Worm (Caenorhabditis elegans): ENCODE data around the gene fbxb-77.

The fbxb-77 gene

DNA sequence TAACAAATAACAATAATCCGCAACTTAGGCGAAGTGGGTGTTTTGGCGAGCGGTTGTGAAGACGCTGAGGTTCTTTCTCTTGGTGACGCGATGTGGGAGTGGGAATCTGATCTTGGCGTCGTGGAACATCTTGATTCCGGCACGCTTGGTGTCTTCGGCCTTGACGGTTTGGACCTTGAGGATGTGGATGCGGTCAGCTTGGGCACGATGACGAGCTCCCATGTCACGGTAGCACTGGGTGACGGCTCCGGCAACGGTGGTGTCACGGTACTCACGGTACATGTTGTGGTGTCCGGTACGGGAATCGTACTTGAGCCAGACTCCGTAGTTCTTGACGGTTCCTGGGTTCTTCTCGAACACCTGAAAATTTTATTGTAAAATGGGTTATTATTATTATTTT is 6.8 kb downstream of the fbxb-77 start:
- TF ChIP-seq R02D3.7 (tag; optimal IDR thresholded peaks at IDR 0.05) (no peak), ceh-16 (tag; optimal IDR thresholded peaks at IDR 0.05) (no peak), nhr-11 (tag; optimal IDR thresholded peaks at IDR 0.05) (no peak), lsy-12 (tag; optimal IDR thresholded peaks at IDR 0.05) (no peak), nhr-28 (tag; optimal IDR thresholded peaks at IDR 0.05) (no peak), tbx-2 (tag; optimal IDR thresholded peaks at IDR 0.05) (no peak), lin-15B (tag; optimal IDR thresholded peaks at IDR 0.05) (no peak), nhr-12 (tag; optimal IDR thresholded peaks at IDR 0.05) (no peak), jun-1 (tag; optimal IDR thresholded peaks at IDR 0.05) (no peak), snpc-4 (tag; optimal IDR thresholded peaks at IDR 0.05) (no peak), ceh-28 (tag; optimal IDR thresholded peaks at IDR 0.05) (no peak), ama-1 (optimal IDR thresholded peaks at IDR 0.05) (no peak), nhr-76 (tag; optimal IDR thresholded peaks at IDR 0.05) (no peak), fkh-10 (GFP tag; optimal IDR thresholded peaks at IDR 0.05) (no peak), nfya-1 (tag; optimal IDR thresholded peaks at IDR 0.05; ENCODE audit: insufficient read depth) (no peak), daf-12 (tag; optimal IDR thresholded peaks at IDR 0.05) (no peak), mml-1 (tag; optimal IDR thresholded peaks at IDR 0.05) (no peak), skn-1 (tag; optimal IDR thresholded peaks at IDR 0.05) (no peak)

DNA sequence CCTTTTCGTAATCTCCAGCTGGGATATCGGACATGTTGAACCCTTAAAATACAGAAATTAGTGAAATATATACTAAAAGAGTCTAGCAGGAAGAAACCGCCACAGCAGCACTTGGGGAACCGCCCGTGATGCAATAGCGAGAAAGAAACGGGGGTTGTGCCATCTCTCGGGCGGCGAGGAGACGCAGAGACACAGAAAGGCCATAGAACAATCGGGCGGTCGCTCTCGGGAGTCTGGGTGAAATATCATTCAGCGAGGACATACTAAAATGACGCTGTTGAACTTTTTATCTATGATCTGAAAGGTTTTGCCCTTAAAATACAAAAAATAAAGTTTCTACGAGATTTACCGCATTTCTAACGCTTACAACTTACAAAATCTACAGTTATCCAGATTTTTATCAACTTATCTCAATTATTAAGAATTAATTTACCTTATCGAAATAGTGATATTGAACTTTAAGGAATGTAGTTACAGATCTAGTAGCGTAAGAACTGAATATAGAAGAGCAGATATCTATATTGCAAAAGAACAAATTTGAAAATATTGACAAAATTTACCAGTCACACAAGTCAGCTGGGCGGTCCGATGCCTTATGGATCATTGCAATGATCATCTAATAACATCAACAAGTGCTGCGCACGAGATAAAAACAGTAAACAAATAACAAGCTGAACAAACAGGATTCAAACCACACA is 7.4 kb downstream of the fbxb-77 start, which contains the start of gene cyc-2.1:
Gene cyc-2.1, minus strand, starts transcription at position 605 of the 698 bp plus-strand sequence.
- TF ChIP-seq nhr-76 (tag; optimal IDR thresholded peaks at IDR 0.05), result no peak
- TF ChIP-seq ztf-11 (tag; optimal IDR thresholded peaks at IDR 0.05), result no peak
- TF ChIP-seq ceh-28 (tag; optimal IDR thresholded peaks at IDR 0.05), result peak; percentile 47
- peak; percentile 70 for TF ChIP-seq pqm-1 (tag; optimal IDR thresholded peaks at IDR 0.05)
- peak; percentile 38 for TF ChIP-seq nhr-23 (tag; optimal IDR thresholded peaks at IDR 0.05)
- peak; percentile 73 for TF ChIP-seq elt-2 (tag; optimal IDR thresholded peaks at IDR 0.05)
- no peak for TF ChIP-seq ZK546.5 (tag; optimal IDR thresholded peaks at IDR 0.05)
- TF ChIP-seq unc-39 (tag; optimal IDR thresholded peaks at IDR 0.05), result no peak
- peak; percentile 67 for TF ChIP-seq R02D3.7 (tag; optimal IDR thresholded peaks at IDR 0.05)
- TF ChIP-seq pha-4 (tag; optimal IDR thresholded peaks at IDR 0.05), result peak; percentile 54
- TF ChIP-seq lin-15B (tag; optimal IDR thresholded peaks at IDR 0.05), result peak; percentile 83
- TF ChIP-seq elt-1 (tag; optimal IDR thresholded peaks at IDR 0.05), result no peak
- TF ChIP-seq daf-12 (tag; optimal IDR thresholded peaks at IDR 0.05), result no peak
- peak; percentile 82 for TF ChIP-seq hmg-11 (tag; optimal IDR thresholded peaks at IDR 0.05)
- no peak for TF ChIP-seq fkh-10 (GFP tag; optimal IDR thresholded peaks at IDR 0.05)
- TF ChIP-seq nfya-1 (tag; optimal IDR thresholded peaks at IDR 0.05; ENCODE audit: insufficient read depth), result peak; percentile 66
- peak; percentile 4 for TF ChIP-seq lin-39 (tag; optimal IDR thresholded peaks at IDR 0.05)
- no peak for TF ChIP-seq zag-1 (tag; optimal IDR thresholded peaks at IDR 0.05)
- TF ChIP-seq nhr-25 (tag; optimal IDR thresholded peaks at IDR 0.05), result peak; percentile 62
- peak; percentile 69 for TF ChIP-seq aly-2 (tag; optimal IDR thresholded peaks at IDR 0.05)
- TF ChIP-seq sea-2 (GFP tag; optimal IDR thresholded peaks at IDR 0.05), result no peak
- TF ChIP-seq fos-1 (tag; optimal IDR thresholded peaks at IDR 0.05), result peak; percentile 47
- no peak for TF ChIP-seq ceh-82 (tag; optimal IDR thresholded peaks at IDR 0.05)
- TF ChIP-seq nhr-77 (tag; optimal IDR thresholded peaks at IDR 0.05), result peak; percentile 61
- no peak for TF ChIP-seq fkh-2 (tag; optimal IDR thresholded peaks at IDR 0.05)
- TF ChIP-seq mdl-1 (tag; optimal IDR thresholded peaks at IDR 0.05), result no peak
- TF ChIP-seq snpc-4 (tag; optimal IDR thresholded peaks at IDR 0.05), result no peak
- peak; percentile 10 for TF ChIP-seq jun-1 (tag; optimal IDR thresholded peaks at IDR 0.05)
- TF ChIP-seq ceh-9 (tag; optimal IDR thresholded peaks at IDR 0.05), result no peak
- peak; percentile 18 for TF ChIP-seq skn-1 (tag; optimal IDR thresholded peaks at IDR 0.05)
- TF ChIP-seq ama-1 (optimal IDR thresholded peaks at IDR 0.05), result peak; percentile 84
- peak; percentile 68 for TF ChIP-seq lsy-12 (tag; optimal IDR thresholded peaks at IDR 0.05)
- no peak for TF ChIP-seq nhr-12 (tag; optimal IDR thresholded peaks at IDR 0.05)

DNA sequence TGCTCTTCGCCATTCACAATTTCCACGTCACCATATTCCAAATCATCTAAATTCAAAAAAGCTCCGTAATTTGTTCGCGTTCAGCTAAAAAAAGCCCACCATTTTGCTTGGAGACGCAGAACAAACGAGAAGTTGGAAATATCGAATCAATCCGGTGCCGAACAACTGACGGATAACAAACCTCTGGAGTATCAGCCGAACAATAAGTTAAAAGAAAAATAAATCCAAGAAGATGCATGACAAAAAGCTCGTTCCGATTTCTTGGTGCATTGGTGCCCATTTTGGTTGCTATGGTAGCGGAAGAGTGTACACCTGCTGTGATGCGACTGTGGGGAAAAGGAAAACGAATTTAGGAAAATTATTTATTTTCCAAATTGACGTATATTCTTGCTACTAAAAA is 8.4 kb downstream of the fbxb-77 start, which contains the start of gene tctn-1:
Gene tctn-1, minus strand, starts transcription at position 280 of the 400 bp plus-strand sequence.
- peak; percentile 65 for TF ChIP-seq ama-1 (optimal IDR thresholded peaks at IDR 0.05)
- no peak for TF ChIP-seq nhr-23 (tag; optimal IDR thresholded peaks at IDR 0.05)
- TF ChIP-seq lin-15B (tag; optimal IDR thresholded peaks at IDR 0.05), result peak; percentile 16
- peak; percentile 24 for TF ChIP-seq nfya-1 (tag; optimal IDR thresholded peaks at IDR 0.05; ENCODE audit: insufficient read depth)
- peak; percentile 36 for TF ChIP-seq R02D3.7 (tag; optimal IDR thresholded peaks at IDR 0.05)
- TF ChIP-seq ceh-28 (tag; optimal IDR thresholded peaks at IDR 0.05), result no peak
